Fruit fly (Drosophila melanogaster) whole organism, pupa: ENCODE measurements around the gene CG5953.

Source experiments
- CG10348 ChIP-seq: fragments of 200-800 bp; sonication (Bioruptor generic); IDR thresholded peaks from 2 replicates; pipeline ENCODE4 v1.3.6; 2022; ENCODE audit warnings: missing biosample characterization, missing genetic modification characterization
- CG12605 ChIP-seq: fragments of 200-800 bp; sonication (Bioruptor generic); IDR thresholded peaks from 2 replicates; pipeline ENCODE4 v1.3.6; 2022; ENCODE audit warnings: missing biosample characterization, missing genetic modification characterization
- CG13204 ChIP-seq: fragments of 200-800 bp; sonication (Bioruptor generic); optimal IDR thresholded peaks from 2 replicates; lab custom pipeline; 2018; ENCODE audit warnings: missing biosample characterization, mild to moderate bottlenecking, missing genetic modification characterization, moderate library complexity
- CG14655 ChIP-seq: fragments of 200-800 bp; sonication (Bioruptor generic); optimal IDR thresholded peaks from 3 replicates; lab custom pipeline; 2017; ENCODE audit warnings: mild to moderate bottlenecking, missing biosample characterization, missing genetic modification reagents, missing genetic modification characterization
- CG4496 ChIP-seq: fragments of 200-800 bp; sonication (Bioruptor generic); IDR thresholded peaks from 3 replicates; pipeline ENCODE4 v1.3.6; 2022; ENCODE audit warnings: missing biosample characterization, missing genetic modification characterization
- CG9948 ChIP-seq: fragments of 200-800 bp; sonication (Bioruptor generic); optimal IDR thresholded peaks from 2 replicates; lab custom pipeline; 2018; ENCODE audit warnings: missing biosample characterization, mild to moderate bottlenecking, missing genetic modification characterization, moderate library complexity
- EcR ChIP-seq: fragments of 200-800 bp; sonication (Bioruptor generic); optimal IDR thresholded peaks from 3 replicates; lab custom pipeline; 2019; ENCODE audit warnings: missing biosample characterization, missing genetic modification characterization, mild to moderate bottlenecking, moderate library complexity, missing genetic modification reagents
- Ets98B ChIP-seq: fragments of 200-800 bp; sonication (Bioruptor generic); IDR thresholded peaks from 2 replicates; pipeline ENCODE4 v1.3.6; 2022; ENCODE audit warnings: missing biosample characterization, missing genetic modification characterization
- Pif1A ChIP-seq: fragments of 200-800 bp; sonication (Bioruptor generic); optimal IDR thresholded peaks from 3 replicates; lab custom pipeline; 2016; ENCODE audit warnings: missing biosample characterization, missing genetic modification characterization
- Pif1B ChIP-seq: fragments of 200-800 bp; sonication (Bioruptor generic); optimal IDR thresholded peaks from 3 replicates; lab custom pipeline; 2016; ENCODE audit warnings: missing biosample characterization, missing genetic modification characterization
- Snoo ChIP-seq: fragments of 200-800 bp; sonication (Bioruptor generic); optimal IDR thresholded peaks from 3 replicates; lab custom pipeline; 2017; ENCODE audit warnings: missing biosample characterization, mild to moderate bottlenecking, missing genetic modification characterization, inconsistent platforms
- fd96Ca ChIP-seq: fragments of 200-800 bp; sonication (Bioruptor generic); IDR thresholded peaks from 3 replicates; pipeline ENCODE4 v1.3.6; 2022; ENCODE audit warnings: missing biosample characterization, missing genetic modification characterization
- rn ChIP-seq: fragments of 200-800 bp; sonication (Bioruptor generic); IDR thresholded peaks from 2 replicates; pipeline ENCODE4 v1.3.6; 2022; ENCODE audit warnings: missing biosample characterization, missing genetic modification characterization

DNA sequence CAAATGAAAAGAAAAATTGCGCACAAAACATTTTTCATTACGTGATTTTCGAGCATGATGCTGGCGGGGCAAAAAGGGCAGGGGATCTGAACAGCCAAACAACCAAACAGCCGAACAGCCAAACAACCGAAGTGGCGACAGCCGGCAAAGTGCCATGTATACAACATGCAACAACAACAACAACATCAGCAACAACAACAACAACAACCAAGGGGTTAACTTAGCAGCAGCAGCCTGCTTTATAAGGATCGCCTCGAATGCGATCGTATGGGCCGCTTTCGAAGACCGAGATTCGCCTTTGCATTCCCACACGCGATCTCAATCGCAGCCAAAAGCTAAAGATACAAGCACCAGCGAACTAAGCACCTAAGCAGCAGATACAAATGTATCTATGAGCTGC, 69.0 kb downstream of the CG5953 start:
- TF ChIP-seq EcR (no peak), Pif1B (no peak), CG12605 (GFP tag; lab: Robert Waterston, UW) (no peak), Ets98B (no peak), Snoo (tag; lab: Kevin White, UChicago) (no peak), Pif1A (GFP tag; lab: Kevin White, UChicago) (no peak), rn (GFP tag; lab: Robert Waterston, UW) (no peak), CG9948 (tag; lab: Kevin White, UChicago) (no peak), CG13204 (peak; percentile 3), fd96Ca (GFP tag; lab: Robert Waterston, UW) (no peak), CG14655 (GFP tag; lab: Kevin White, UChicago) (no peak), CG4496 (GFP tag; lab: Robert Waterston, UW) (no peak), CG10348 (no peak)
